Fruit fly (Drosophila melanogaster): ENCODE data around the gene toc.

The toc gene

dm6 chr2L:3041918-3042615, 102.5 kb downstream of the toc start, which contains the start of gene CG17261 (continued):
- TF ChIP-seq CG15269 (tag; optimal IDR thresholded peaks at IDR 0.05) (peak; percentile 55), NC2β (GFP tag; optimal IDR thresholded peaks at IDR 0.05) (no peak), CG16863 (GFP tag; optimal IDR thresholded peaks at IDR 0.05) (no peak), bbx (GFP tag; IDR thresholded peaks at IDR 0.05; ENCODE audit: partially characterized antibody) (no peak), tin (GFP tag; optimal IDR thresholded peaks at IDR 0.05) (peak; percentile 37), tgo (GFP tag; IDR thresholded peaks at IDR 0.05) (peak; percentile 31; the same call in 1 of the 3 replicates), CG8089 (GFP tag; optimal IDR thresholded peaks at IDR 0.05) (no peak), maf-S (GFP tag; optimal IDR thresholded peaks at IDR 0.05) (no peak), CG7839 (tag; optimal IDR thresholded peaks at IDR 0.05) (peak; percentile 39), CG16813 (GFP tag; IDR thresholded peaks at IDR 0.05; ENCODE audit: partially characterized antibody) (no peak), sc (optimal IDR thresholded peaks at IDR 0.05) (no peak), sc (GFP tag; optimal IDR thresholded peaks at IDR 0.05) (no peak), HHEX (GFP tag; optimal IDR thresholded peaks at IDR 0.05) (peak; percentile 15), ssp (GFP tag; IDR thresholded peaks at IDR 0.05) (0 out of 2 replicates have a peak, but pooled peaks have one; percentile 18), disco-r (GFP tag; optimal IDR thresholded peaks at IDR 0.05) (no peak), CG11093 (GFP tag; IDR thresholded peaks at IDR 0.05) (no peak), fru (optimal IDR thresholded peaks at IDR 0.05) (no peak), sisA (GFP tag; IDR thresholded peaks at IDR 0.05) (no peak), kay (GFP tag; optimal IDR thresholded peaks at IDR 0.05) (peak; percentile 22), ac (GFP tag; optimal IDR thresholded peaks at IDR 0.05) (no peak), bcd (GFP tag; optimal IDR thresholded peaks at IDR 0.05) (no peak), CG4360 (GFP tag; IDR thresholded peaks at IDR 0.05) (no peak), bab2 (GFP tag; optimal IDR thresholded peaks at IDR 0.05) (peak; percentile 28), hb (GFP tag; IDR thresholded peaks at IDR 0.05; ENCODE audit: partially characterized antibody) (no peak), CG10321 (GFP tag; IDR thresholded peaks at IDR 0.05) (no peak), CG2889 (GFP tag; IDR thresholded peaks at IDR 0.05) (no peak), ranshi (GFP tag; IDR thresholded peaks at IDR 0.05) (0 out of 2 replicates have a peak, but pooled peaks have one; percentile 5), Hey (tag; optimal IDR thresholded peaks at IDR 0.05) (peak; percentile 89), CG2199 (GFP tag; IDR thresholded peaks at IDR 0.05) (no peak), wdn (GFP tag; IDR thresholded peaks at IDR 0.05) (no peak), CG6254 (GFP tag; optimal IDR thresholded peaks at IDR 0.05) (no peak), CG2120 (GFP tag; optimal IDR thresholded peaks at IDR 0.05) (peak; percentile 86), stc (GFP tag; IDR thresholded peaks at IDR 0.05) (no peak), MBD-R2 (GFP tag; IDR thresholded peaks at IDR 0.05) (no peak), Bgb (GFP tag; IDR thresholded peaks at IDR 0.05; ENCODE audit: partially characterized antibody) (no peak), Doc2 (GFP tag; IDR thresholded peaks at IDR 0.05) (no peak), Ada2b (GFP tag; IDR thresholded peaks at IDR 0.05) (no peak), slou (GFP tag; optimal IDR thresholded peaks at IDR 0.05) (no peak), ara (GFP tag; IDR thresholded peaks at IDR 0.05) (peak; percentile 27; the same call in 1 of the 2 replicates), amos (GFP tag; IDR thresholded peaks at IDR 0.05; ENCODE audit: partially characterized antibody) (no peak; the same call in 1 of the 2 replicates), CG4404 (GFP tag; IDR thresholded peaks at IDR 0.05) (no peak), NFAT (GFP tag; IDR thresholded peaks at IDR 0.05) (peak; percentile 55; the same call in 1 of the 2 replicates), Ets97D (GFP tag; optimal IDR thresholded peaks at IDR 0.05) (no peak), ewg (GFP tag; optimal IDR thresholded peaks at IDR 0.05) (no peak), eyg (GFP tag; optimal IDR thresholded peaks at IDR 0.05) (no peak), corto (GFP tag; optimal IDR thresholded peaks at IDR 0.05) (no peak), Fer2 (tag; optimal IDR thresholded peaks at IDR 0.05) (no peak), CG15479 (GFP tag; optimal IDR thresholded peaks at IDR 0.05) (no peak), dm (GFP tag; optimal IDR thresholded peaks at IDR 0.05) (peak; percentile 21), Ets65A (GFP tag) (no peak), jigr1 (GFP tag; IDR thresholded peaks at IDR 0.05) (no peak)
